Worm (Caenorhabditis elegans): ENCODE results near the gene C03B8.3.

C03B8.3 gene

ce11 chrIII:7711908-7712359 lies at the start of gene C03B8.3:
Gene C03B8.3, plus strand, starts transcription at chrIII:7712309.
- TF ChIP-seq pha-4 (tag; optimal IDR thresholded peaks at IDR 0.05), result peak; percentile 7
- TF ChIP-seq nfya-1 (tag; optimal IDR thresholded peaks at IDR 0.05; ENCODE audit: insufficient read depth), result peak; percentile 17
- no peak for TF ChIP-seq mml-1 (tag; optimal IDR thresholded peaks at IDR 0.05)
- no peak for TF ChIP-seq ama-1 (optimal IDR thresholded peaks at IDR 0.05)
- peak; percentile 66 for TF ChIP-seq lin-15B (tag; optimal IDR thresholded peaks at IDR 0.05)
- TF ChIP-seq egl-5 (tag; optimal IDR thresholded peaks at IDR 0.05), result peak; percentile 12

- TF ChIP-seq nhr-43 (tag; optimal IDR thresholded peaks at IDR 0.05; ENCODE audit: poor library complexity, severe bottlenecking), result no peak
- TF ChIP-seq ceh-9 (tag; optimal IDR thresholded peaks at IDR 0.05), result no peak
- no peak for TF ChIP-seq egl-5 (tag; optimal IDR thresholded peaks at IDR 0.05)
- no peak for TF ChIP-seq fkh-10 (GFP tag; optimal IDR thresholded peaks at IDR 0.05)
- TF ChIP-seq ceh-28 (tag; optimal IDR thresholded peaks at IDR 0.05), result no peak
- TF ChIP-seq nhr-77 (tag; optimal IDR thresholded peaks at IDR 0.05), result no peak
- no peak for TF ChIP-seq sea-2 (GFP tag; optimal IDR thresholded peaks at IDR 0.05)
- TF ChIP-seq pqm-1 (tag; optimal IDR thresholded peaks at IDR 0.05), result no peak
- TF ChIP-seq zag-1 (tag; optimal IDR thresholded peaks at IDR 0.05), result no peak
- no peak for TF ChIP-seq ceh-16 (tag; optimal IDR thresholded peaks at IDR 0.05)
- no peak for TF ChIP-seq daf-12 (tag; optimal IDR thresholded peaks at IDR 0.05)
- TF ChIP-seq unc-39 (tag; optimal IDR thresholded peaks at IDR 0.05), result no peak
- TF ChIP-seq pha-4 (tag; optimal IDR thresholded peaks at IDR 0.05), result no peak
- no peak for TF ChIP-seq lsy-12 (tag; optimal IDR thresholded peaks at IDR 0.05)
- no peak for TF ChIP-seq lin-39 (tag; optimal IDR thresholded peaks at IDR 0.05)
- TF ChIP-seq nhr-237 (tag; optimal IDR thresholded peaks at IDR 0.05), result no peak
- no peak for TF ChIP-seq fos-1 (tag; optimal IDR thresholded peaks at IDR 0.05)
Measured at ce11 chrIII:7665928-7666327, 46.2 kb upstream of the C03B8.3 start.

ce11 chrIII:7672411-7672810 lies 39.7 kb upstream of the C03B8.3 start:
- TF ChIP-seq nhr-76 (tag; optimal IDR thresholded peaks at IDR 0.05), result no peak
- TF ChIP-seq sea-2 (GFP tag; optimal IDR thresholded peaks at IDR 0.05), result no peak
- no peak for TF ChIP-seq fos-1 (tag; optimal IDR thresholded peaks at IDR 0.05)
- no peak for TF ChIP-seq lin-39 (tag; optimal IDR thresholded peaks at IDR 0.05)
- no peak for TF ChIP-seq fkh-10 (GFP tag; optimal IDR thresholded peaks at IDR 0.05)
- no peak for TF ChIP-seq tbx-2 (tag; optimal IDR thresholded peaks at IDR 0.05)
- TF ChIP-seq lin-15B (tag; optimal IDR thresholded peaks at IDR 0.05), result no peak
- no peak for TF ChIP-seq daf-12 (tag; optimal IDR thresholded peaks at IDR 0.05)
- TF ChIP-seq ztf-11 (tag; optimal IDR thresholded peaks at IDR 0.05), result no peak
- no peak for TF ChIP-seq fkh-2 (tag; optimal IDR thresholded peaks at IDR 0.05)
- TF ChIP-seq pqm-1 (tag; optimal IDR thresholded peaks at IDR 0.05), result no peak
- TF ChIP-seq unc-62 (GFP tag; optimal IDR thresholded peaks at IDR 0.05), result no peak
- TF ChIP-seq nhr-77 (tag; optimal IDR thresholded peaks at IDR 0.05), result no peak
- TF ChIP-seq jun-1 (tag; optimal IDR thresholded peaks at IDR 0.05), result no peak
- no peak for TF ChIP-seq ceh-28 (tag; optimal IDR thresholded peaks at IDR 0.05)

- TF ChIP-seq elt-2 (tag; optimal IDR thresholded peaks at IDR 0.05), result peak; percentile 47
Measured at ce11 chrIII:7676796-7677195, 35.3 kb upstream of the C03B8.3 start.

DNA sequence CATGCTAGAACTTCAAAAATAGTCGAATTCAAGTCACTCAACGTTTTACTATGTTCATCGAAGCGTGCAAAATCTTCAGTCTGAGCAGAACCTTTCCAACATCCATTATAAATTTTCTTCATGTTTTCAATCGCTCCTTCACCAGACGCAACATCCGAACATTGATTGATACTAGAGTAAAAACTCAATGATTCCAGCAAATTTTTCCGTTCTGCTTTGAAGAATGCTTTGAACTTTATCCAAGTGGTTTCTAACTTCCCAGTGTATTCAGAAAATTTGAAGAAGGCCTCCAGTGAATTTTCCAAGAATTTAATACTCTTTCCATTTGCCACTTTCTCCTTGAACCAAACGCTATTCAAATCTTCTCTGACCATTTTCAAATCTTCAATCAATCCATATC lies 19.8 kb upstream of the C03B8.3 start:
- TF ChIP-seq fos-1 (tag; optimal IDR thresholded peaks at IDR 0.05) (no peak), lin-15B (tag; optimal IDR thresholded peaks at IDR 0.05) (no peak), ama-1 (optimal IDR thresholded peaks at IDR 0.05) (no peak), hmg-11 (tag; optimal IDR thresholded peaks at IDR 0.05) (no peak), ceh-28 (tag; optimal IDR thresholded peaks at IDR 0.05) (no peak), ZK546.5 (tag; optimal IDR thresholded peaks at IDR 0.05) (no peak), pha-4 (tag; optimal IDR thresholded peaks at IDR 0.05) (no peak), egl-27 (tag; optimal IDR thresholded peaks at IDR 0.05) (no peak)

- TF ChIP-seq ztf-4 (tag; optimal IDR thresholded peaks at IDR 0.05), result no peak
- TF ChIP-seq nhr-28 (tag; optimal IDR thresholded peaks at IDR 0.05), result no peak
Measured at ce11 chrIII:7694274-7694673, 17.8 kb upstream of the C03B8.3 start, which contains the start of gene C18H2.5. Gene C18H2.5, minus strand, starts transcription at chrIII:7694374.

Data from whole organism, L3 larva.